Worm (Caenorhabditis elegans): ENCODE results near the gene F25B4.7.

Gene F25B4.7

ce11 chrV:5691665-5692407 is 4.8 kb upstream of the F25B4.7 start, which contains the start of gene F25B4.8:
Gene F25B4.8, minus strand, starts transcription at chrV:5691715.
- TF ChIP-seq C38D4.7 (GFP tag; optimal IDR thresholded peaks at IDR 0.05) (no peak), ceh-34 (tag; optimal IDR thresholded peaks at IDR 0.05) (no peak), ama-1 (optimal IDR thresholded peaks at IDR 0.05) (no peak), F13H6.1 (tag; optimal IDR thresholded peaks at IDR 0.05) (no peak), K02D7.2 (tag; optimal IDR thresholded peaks at IDR 0.05) (no peak), hlh-8 (tag; optimal IDR thresholded peaks at IDR 0.05) (no peak), ceh-6 (GFP tag; optimal IDR thresholded peaks at IDR 0.05) (no peak), sdc-2 (tag; optimal IDR thresholded peaks at IDR 0.05) (no peak), ahr-1 (tag; optimal IDR thresholded peaks at IDR 0.05) (no peak), unc-86 (tag; optimal IDR thresholded peaks at IDR 0.05) (no peak), fkh-10 (GFP tag; optimal IDR thresholded peaks at IDR 0.05) (no peak), K09A11.1 (tag; optimal IDR thresholded peaks at IDR 0.05; ENCODE audit: insufficient read depth) (no peak), dve-1 (tag; optimal IDR thresholded peaks at IDR 0.05) (no peak), ceh-19 (GFP tag; optimal IDR thresholded peaks at IDR 0.05) (no peak), pros-1 (tag; optimal IDR thresholded peaks at IDR 0.05) (no peak)

ce11 chrV:5684534-5684933 is 2.5 kb downstream of the F25B4.7 start, which contains the start of the genes hmgs-1 and F25B4.4:
Gene hmgs-1, minus strand, starts transcription at chrV:5684589.
Gene F25B4.4, plus strand, starts transcription at chrV:5684873.
- TF ChIP-seq dve-1 (tag; optimal IDR thresholded peaks at IDR 0.05), result peak; percentile 59
- TF ChIP-seq elt-2 (tag; optimal IDR thresholded peaks at IDR 0.05), result peak; percentile 23
- no peak for TF ChIP-seq npax-4 (tag; optimal IDR thresholded peaks at IDR 0.05)
- peak; percentile 81 for TF ChIP-seq nfya-1 (tag; optimal IDR thresholded peaks at IDR 0.05)
- TF ChIP-seq hlh-30 (tag; optimal IDR thresholded peaks at IDR 0.05; ENCODE audit: insufficient read depth), result peak; percentile 13
- peak; percentile 35 for TF ChIP-seq pax-1 (tag; optimal IDR thresholded peaks at IDR 0.05)
- TF ChIP-seq hlh-13 (GFP tag; optimal IDR thresholded peaks at IDR 0.05), result no peak
- TF ChIP-seq unc-42 (tag; optimal IDR thresholded peaks at IDR 0.05), result peak; percentile 83
- TF ChIP-seq fkh-10 (GFP tag; optimal IDR thresholded peaks at IDR 0.05), result no peak
- no peak for TF ChIP-seq pha-4 (tag; optimal IDR thresholded peaks at IDR 0.05)
- peak; percentile 77 for TF ChIP-seq ceh-31 (tag; optimal IDR thresholded peaks at IDR 0.05)
- TF ChIP-seq tbx-2 (tag; optimal IDR thresholded peaks at IDR 0.05), result peak; percentile 69
- TF ChIP-seq fkh-6 (tag; optimal IDR thresholded peaks at IDR 0.05), result no peak
- peak; percentile 56 for TF ChIP-seq ref-2 (tag; optimal IDR thresholded peaks at IDR 0.05)
- peak; percentile 41 for TF ChIP-seq unc-86 (tag; optimal IDR thresholded peaks at IDR 0.05)
- no peak for TF ChIP-seq lin-11 (tag; optimal IDR thresholded peaks at IDR 0.05)
- TF ChIP-seq K02D7.2 (tag; optimal IDR thresholded peaks at IDR 0.05), result no peak
- peak; percentile 9 for TF ChIP-seq dmd-4 (tag; optimal IDR thresholded peaks at IDR 0.05; ENCODE audit: borderline replicate concordance)
- peak; percentile 83 for TF ChIP-seq ceh-18 (tag; optimal IDR thresholded peaks at IDR 0.05)
- peak; percentile 69 for TF ChIP-seq rnt-1 (tag; optimal IDR thresholded peaks at IDR 0.05)
- TF ChIP-seq nhr-11 (tag; optimal IDR thresholded peaks at IDR 0.05), result no peak
- TF ChIP-seq K09A11.1 (tag; optimal IDR thresholded peaks at IDR 0.05; ENCODE audit: insufficient read depth), result peak; percentile 9
- TF ChIP-seq unc-55 (GFP tag; optimal IDR thresholded peaks at IDR 0.05), result peak; percentile 29
- TF ChIP-seq ceh-34 (tag; optimal IDR thresholded peaks at IDR 0.05), result peak; percentile 25
- TF ChIP-seq lim-6 (tag; optimal IDR thresholded peaks at IDR 0.05), result no peak
- peak; percentile 15 for TF ChIP-seq ceh-14 (tag; optimal IDR thresholded peaks at IDR 0.05)
- TF ChIP-seq ceh-2 (tag; optimal IDR thresholded peaks at IDR 0.05), result peak; percentile 13

DNA sequence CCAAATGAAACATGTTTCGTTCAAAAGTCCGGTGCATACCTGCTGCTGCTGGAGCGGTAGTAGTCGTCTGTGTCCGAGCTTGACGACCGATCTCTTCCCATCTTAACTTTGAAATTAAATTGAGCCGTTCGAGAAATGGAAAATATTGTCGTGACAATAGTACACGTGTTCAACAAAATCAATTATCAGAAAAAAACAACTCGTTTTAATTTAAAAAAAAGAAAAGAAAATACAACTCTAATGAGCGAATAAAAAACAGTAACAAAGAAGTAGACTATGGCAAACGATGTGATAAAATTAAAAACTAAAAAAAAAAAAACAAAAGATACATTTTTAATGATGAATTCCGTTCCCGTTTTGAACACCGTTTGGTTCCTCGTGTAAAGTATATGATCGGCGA is 4.5 kb downstream of the F25B4.7 start, which contains the start of gene prp-39:
Gene prp-39 (minus strand): TSS at position 101 of the 400 bp plus-strand sequence.
- no peak for TF ChIP-seq ttx-3 (tag; optimal IDR thresholded peaks at IDR 0.05)
- TF ChIP-seq che-1 (tag; optimal IDR thresholded peaks at IDR 0.05), result no peak
- no peak for TF ChIP-seq pax-1 (tag; optimal IDR thresholded peaks at IDR 0.05)
- TF ChIP-seq eyg-1 (tag; optimal IDR thresholded peaks at IDR 0.05), result no peak
- TF ChIP-seq fkh-10 (GFP tag; optimal IDR thresholded peaks at IDR 0.05), result no peak
- TF ChIP-seq ceh-31 (tag; optimal IDR thresholded peaks at IDR 0.05), result no peak
- TF ChIP-seq hlh-13 (GFP tag; optimal IDR thresholded peaks at IDR 0.05), result no peak
- TF ChIP-seq unc-3 (GFP tag; conservative IDR thresholded peaks at IDR 0.05), result no peak
- no peak for TF ChIP-seq unc-3 (tag; optimal IDR thresholded peaks at IDR 0.05)
- no peak for TF ChIP-seq ceh-24 (tag; optimal IDR thresholded peaks at IDR 0.05)
- TF ChIP-seq npax-4 (tag; optimal IDR thresholded peaks at IDR 0.05), result no peak
- no peak for TF ChIP-seq dmd-4 (tag; optimal IDR thresholded peaks at IDR 0.05; ENCODE audit: borderline replicate concordance)
- TF ChIP-seq ceh-30 (tag; optimal IDR thresholded peaks at IDR 0.05), result no peak
- TF ChIP-seq lin-11 (tag; optimal IDR thresholded peaks at IDR 0.05), result no peak
- no peak for TF ChIP-seq ceh-6 (GFP tag; optimal IDR thresholded peaks at IDR 0.05)
- TF ChIP-seq nhr-11 (tag; optimal IDR thresholded peaks at IDR 0.05), result no peak
- no peak for TF ChIP-seq unc-55 (GFP tag; optimal IDR thresholded peaks at IDR 0.05)
- no peak for TF ChIP-seq dve-1 (tag; optimal IDR thresholded peaks at IDR 0.05)
- TF ChIP-seq ama-1 (optimal IDR thresholded peaks at IDR 0.05), result no peak

Measured in whole organism, late embryonic.